Fruit fly (Drosophila melanogaster) whole organism: ENCODE results near the gene CG46059.

ENCODE experiments used
- Dll ChIP-seq: fragments of >200 bp; optimal IDR thresholded peaks from 2 replicates; lab custom pipeline; 2017
- EcR ChIP-seq, 2 experiments: fragments of >200 bp; optimal IDR thresholded peaks; 2 replicates each; lab custom pipeline; 2017; ENCODE audit warnings: missing biosample characterization in 2 of 2, missing genetic modification characterization in 2 of 2, missing genetic modification reagents in 2 of 2
- pan ChIP-seq: fragments of >200 bp; optimal IDR thresholded peaks from 2 replicates; lab custom pipeline; 2017
- psq ChIP-seq: fragments of >200 bp; optimal IDR thresholded peaks from 2 replicates; lab custom pipeline; 2017
- usp ChIP-seq: fragments of >200 bp; optimal IDR thresholded peaks from 2 replicates; lab custom pipeline; 2017; ENCODE audit warnings: missing biosample characterization, missing genetic modification characterization, mixed read lengths

DNA sequence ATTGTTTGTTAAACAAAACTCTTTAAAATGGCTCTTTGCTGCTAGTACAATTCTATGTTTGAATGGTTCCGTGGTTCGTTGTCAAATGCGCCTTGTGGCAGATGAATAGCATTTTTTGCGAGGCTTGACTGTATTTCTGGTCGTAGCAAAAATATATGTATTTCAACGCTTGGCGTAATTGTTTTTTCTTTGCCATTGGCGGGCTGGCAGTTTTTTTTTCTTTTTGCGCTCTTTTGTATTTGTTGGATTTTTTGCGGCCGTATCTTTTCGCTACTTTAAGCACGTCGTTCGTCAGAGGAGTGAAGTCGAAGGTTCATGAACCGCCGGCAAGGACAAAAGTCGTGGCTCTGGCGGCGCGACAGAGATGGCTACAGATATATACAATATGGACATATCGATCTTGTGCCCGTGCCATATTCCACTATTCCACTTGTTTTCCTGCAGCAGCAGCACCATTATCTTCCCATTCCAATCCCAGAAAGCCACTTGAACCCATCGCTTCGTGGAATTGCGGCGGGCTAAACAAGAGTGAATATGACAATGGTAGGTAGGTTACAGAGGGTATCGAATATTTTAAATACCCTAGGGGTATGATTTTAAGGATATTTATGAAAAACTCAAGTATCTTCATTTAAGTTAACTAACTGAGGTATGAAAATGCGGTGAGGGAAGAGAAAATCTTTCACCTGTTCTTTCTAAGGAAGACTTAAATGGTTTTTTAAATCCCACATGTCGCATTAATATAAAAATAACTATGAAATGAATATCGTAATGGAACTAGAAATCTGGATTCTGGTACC is 27.4 kb downstream of the CG46059 start:
- TF ChIP-seq psq (lab: Kevin White, UChicago): no peak
- TF ChIP-seq pan: no peak
- peak in 1 of 2 experiments; percentile 67 for TF ChIP-seq EcR (GFP tag; optimal IDR thresholded peaks at IDR 0.05; lab: Kevin White, UChicago)
- no peak for TF ChIP-seq usp
- TF ChIP-seq Dll (lab: Kevin White, UChicago): no peak
